Worm (Caenorhabditis elegans): ENCODE data around the gene ndua-5.

DNA sequence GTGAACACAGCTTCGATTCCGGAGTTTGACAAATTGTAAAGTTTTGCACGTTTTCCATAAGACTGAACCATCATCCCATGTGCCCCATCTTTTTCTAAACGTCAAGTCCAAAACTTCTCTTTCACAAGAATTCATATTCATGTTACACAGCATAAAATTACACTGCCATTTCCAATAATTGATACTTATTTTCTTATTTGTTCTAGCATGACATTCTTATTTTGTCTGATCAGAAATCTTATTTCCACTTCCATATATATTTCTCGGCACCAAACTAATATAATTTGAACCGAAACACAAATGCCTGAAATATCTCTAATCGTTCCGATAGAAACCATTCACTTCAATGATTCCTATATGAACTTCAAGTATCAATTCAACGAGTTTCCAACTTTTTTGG is 38.7 kb downstream of the ndua-5 start, which contains the start of gene sru-2:
- TF ChIP-seq drap-1 (GFP tag; optimal IDR thresholded peaks at IDR 0.05): no peak
- no peak for TF ChIP-seq snpc-4 (tag; optimal IDR thresholded peaks at IDR 0.05)
- TF ChIP-seq pha-4 (tag; optimal IDR thresholded peaks at IDR 0.05): no peak
- no peak for TF ChIP-seq nhr-28 (tag; optimal IDR thresholded peaks at IDR 0.05)
- no peak for TF ChIP-seq unc-39 (tag; optimal IDR thresholded peaks at IDR 0.05)
- no peak for TF ChIP-seq ces-1 (GFP tag; optimal IDR thresholded peaks at IDR 0.05)
- no peak for TF ChIP-seq sem-2 (GFP tag; optimal IDR thresholded peaks at IDR 0.05)
- no peak for TF ChIP-seq unc-62 (GFP tag; optimal IDR thresholded peaks at IDR 0.05)
- TF ChIP-seq lin-13 (tag; optimal IDR thresholded peaks at IDR 0.05): no peak
- TF ChIP-seq lsy-2 (tag; optimal IDR thresholded peaks at IDR 0.05): no peak
- no peak for TF ChIP-seq nhr-12 (tag; optimal IDR thresholded peaks at IDR 0.05)
- TF ChIP-seq elt-1 (tag; optimal IDR thresholded peaks at IDR 0.05; ENCODE audit: borderline replicate concordance, insufficient read depth): no peak
- TF ChIP-seq unc-120 (tag; optimal IDR thresholded peaks at IDR 0.05; ENCODE audit: poor library complexity, severe bottlenecking): no peak
